Worm (Caenorhabditis elegans) whole organism, mixed stage, embryonic: ENCODE results near the gene C05C12.6.
"Not testable (repeated sequence)": the region's sequence is repeated elsewhere in the genome, so short reads cannot be mapped to it uniquely, and the experiment has no call there.

Experiments used
- bed-3 ChIP-seq: fragments of 200-800 bp; sonication (Bioruptor generic); optimal IDR thresholded peaks from 3 replicates; lab custom pipeline; 2018; ENCODE audit warnings: mild to moderate bottlenecking, missing genetic modification characterization, moderate library complexity, missing compliant biosample characterization
- blmp-1 ChIP-seq: fragments of 150-350 bp; optimal IDR thresholded peaks from 2 replicates; lab custom pipeline; 2014; ENCODE audit warnings: missing biosample characterization, missing genetic modification characterization
- ceh-39 ChIP-seq: fragments of 150-350 bp; optimal IDR thresholded peaks from 2 replicates; lab custom pipeline; 2014; ENCODE audit warnings: missing biosample characterization, missing genetic modification characterization
- ceh-83 ChIP-seq: fragments of 200-800 bp; sonication (Bioruptor generic); optimal IDR thresholded peaks from 2 replicates; lab custom pipeline; 2018; ENCODE audit warnings: mild to moderate bottlenecking, missing genetic modification characterization, missing compliant biosample characterization
- drap-1 ChIP-seq: fragments of 200-800 bp; sonication (Bioruptor generic); optimal IDR thresholded peaks from 3 replicates; lab custom pipeline; 2018; ENCODE audit warnings: mild to moderate bottlenecking, missing genetic modification characterization, missing compliant biosample characterization
- elt-3 ChIP-seq: fragments of 150-350 bp; optimal IDR thresholded peaks from 2 replicates; lab custom pipeline; 2014; ENCODE audit warnings: missing biosample characterization, missing genetic modification characterization
- flh-1 ChIP-seq: fragments of 200-800 bp; sonication (Bioruptor generic); optimal IDR thresholded peaks from 2 replicates; lab custom pipeline; 2018; ENCODE audit warnings: mild to moderate bottlenecking, missing genetic modification characterization, moderate library complexity, missing compliant biosample characterization
- ham-2 ChIP-seq: fragments of 200-800 bp; sonication (Bioruptor generic); optimal IDR thresholded peaks from 2 replicates; lab custom pipeline; 2018; ENCODE audit warnings: mild to moderate bottlenecking, missing genetic modification characterization, missing compliant biosample characterization
- hlh-1 ChIP-seq: fragments of 150-350 bp; optimal IDR thresholded peaks from 2 replicates; lab custom pipeline; 2014; ENCODE audit warnings: missing biosample characterization, missing genetic modification reagents, missing genetic modification characterization
- lin-13 ChIP-seq: fragments of 150-350 bp; optimal IDR thresholded peaks from 2 replicates; lab custom pipeline; 2014; ENCODE audit warnings: missing biosample characterization, missing genetic modification characterization
- lin-32 ChIP-seq: fragments of 200-800 bp; sonication (Bioruptor generic); optimal IDR thresholded peaks from 2 replicates; lab custom pipeline; 2018; ENCODE audit warnings: mild to moderate bottlenecking, missing genetic modification characterization, missing compliant biosample characterization
- lsy-2 ChIP-seq: fragments of 150-350 bp; optimal IDR thresholded peaks from 2 replicates; lab custom pipeline; 2014; ENCODE audit warnings: missing biosample characterization, missing genetic modification characterization
- mab-5 ChIP-seq: fragments of 150-350 bp; optimal IDR thresholded peaks from 2 replicates; lab custom pipeline; 2014; ENCODE audit warnings: missing biosample characterization, missing genetic modification characterization
- mep-1 ChIP-seq: fragments of 150-350 bp; optimal IDR thresholded peaks from 2 replicates; lab custom pipeline; 2017; ENCODE audit warnings: missing biosample characterization, missing genetic modification reagents, missing genetic modification characterization, inconsistent platforms
- mls-2 ChIP-seq: sonication (generic microtip); optimal IDR thresholded peaks from 2 replicates; lab custom pipeline; 2016; ENCODE audit warnings: mild to moderate bottlenecking, missing genetic modification characterization, moderate library complexity, missing compliant biosample characterization
- nhr-12 ChIP-seq: fragments of 150-350 bp; optimal IDR thresholded peaks from 2 replicates; lab custom pipeline; 2014; ENCODE audit warnings: missing biosample characterization, missing genetic modification characterization
- nhr-237 ChIP-seq: fragments of 150-350 bp; optimal IDR thresholded peaks from 2 replicates; lab custom pipeline; 2014; ENCODE audit warnings: missing biosample characterization, missing genetic modification characterization
- nhr-28 ChIP-seq: fragments of 150-350 bp; optimal IDR thresholded peaks from 2 replicates; lab custom pipeline; 2014; ENCODE audit warnings: missing biosample characterization, missing genetic modification characterization
- nhr-76 ChIP-seq: sonication (generic microtip); optimal IDR thresholded peaks from 2 replicates; lab custom pipeline; 2017; ENCODE audit warnings: missing biosample characterization, missing genetic modification characterization
- pha-4 ChIP-seq: fragments of 150-350 bp; optimal IDR thresholded peaks from 2 replicates; lab custom pipeline; 2018; ENCODE audit warnings: missing biosample characterization, missing genetic modification reagents, missing genetic modification characterization
- sem-2 ChIP-seq: fragments of 200-800 bp; sonication (Bioruptor generic); optimal IDR thresholded peaks from 2 replicates; lab custom pipeline; 2018; ENCODE audit warnings: mild to moderate bottlenecking, missing genetic modification characterization, missing compliant biosample characterization
- snpc-4 ChIP-seq: fragments of 150-350 bp; optimal IDR thresholded peaks from 2 replicates; lab custom pipeline; 2014; ENCODE audit warnings: missing biosample characterization, missing genetic modification characterization
- sptf-1 ChIP-seq: sonication (generic microtip); optimal IDR thresholded peaks from 2 replicates; lab custom pipeline; 2017; ENCODE audit warnings: mild to moderate bottlenecking, missing genetic modification characterization, moderate library complexity, missing compliant biosample characterization
- tbx-8 ChIP-seq: fragments of 200-800 bp; sonication (Bioruptor generic); optimal IDR thresholded peaks from 2 replicates; lab custom pipeline; 2018; ENCODE audit warnings: mild to moderate bottlenecking, missing genetic modification characterization, moderate library complexity, missing compliant biosample characterization
- unc-120 ChIP-seq: sonication (generic microtip); optimal IDR thresholded peaks from 2 replicates; lab custom pipeline; 2017; ENCODE audit warnings: missing genetic modification characterization, missing compliant biosample characterization; ENCODE audit not compliant: poor library complexity, severe bottlenecking
- unc-62 ChIP-seq: fragments of 150-350 bp; optimal IDR thresholded peaks from 2 replicates; lab custom pipeline; 2014; ENCODE audit warnings: missing biosample characterization, missing genetic modification reagents, missing genetic modification characterization
- zip-8 ChIP-seq: fragments of 150-350 bp; optimal IDR thresholded peaks from 2 replicates; lab custom pipeline; 2014; ENCODE audit warnings: missing biosample characterization, missing genetic modification characterization
- ztf-11 ChIP-seq: fragments of 150-350 bp; optimal IDR thresholded peaks from 2 replicates; lab custom pipeline; 2014; ENCODE audit warnings: missing biosample characterization, missing genetic modification characterization

Gene C05C12.6

DNA sequence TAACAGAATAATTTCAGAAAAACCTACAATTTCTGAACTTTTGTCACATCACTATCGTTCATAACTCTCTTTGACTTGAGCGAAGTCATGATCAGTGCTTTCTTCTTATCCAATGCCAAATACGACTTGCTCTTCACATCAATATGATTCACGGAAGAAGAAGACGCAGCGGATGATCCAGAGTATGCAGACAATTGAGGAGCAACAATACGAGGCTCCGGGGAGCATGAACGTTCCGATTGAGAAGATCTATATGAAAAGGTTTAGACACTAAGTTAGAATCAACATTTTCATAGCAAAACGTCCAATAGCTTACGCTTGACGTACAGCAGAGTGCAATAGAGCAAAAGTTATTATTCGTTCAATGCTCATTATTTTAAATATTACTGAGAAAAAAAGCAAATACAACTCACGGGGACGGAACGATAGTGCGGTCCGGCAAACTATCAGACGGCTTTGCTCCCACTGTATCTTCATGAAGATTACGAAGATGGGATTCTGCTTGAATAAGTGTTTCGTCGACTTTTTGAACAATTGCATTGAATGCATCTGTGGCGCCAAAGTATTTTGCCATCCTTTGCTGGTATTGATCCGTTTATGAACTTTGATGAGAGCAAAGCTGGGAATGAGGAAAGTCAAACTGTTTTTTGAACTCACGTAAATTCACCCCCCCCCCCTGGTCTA is 19.4 kb upstream of the C05C12.6 start, which contains the start of gene C05C12.5:
Gene C05C12.5 (minus strand): TSS at position 642 of the 684 bp plus-strand sequence.
- TF ChIP-seq nhr-12 (tag; lab: Kevin White, UChicago) (no peak), sem-2 (no peak), nhr-76 (tag; lab: Kevin White, UChicago) (no peak), hlh-1 (tag; lab: Kevin White, UChicago) (no peak), unc-120 (tag; lab: Kevin White, UChicago) (no peak), pha-4 (no peak), sptf-1 (tag; lab: Kevin White, UChicago) (no peak), mls-2 (tag; lab: Kevin White, UChicago) (no peak), lin-32 (GFP tag; lab: Kevin White, UChicago) (no peak), ztf-11 (tag; lab: Kevin White, UChicago) (no peak), lin-13 (tag; lab: Kevin White, UChicago) (no peak), mep-1 (tag; lab: Kevin White, UChicago) (no peak), nhr-28 (tag; lab: Kevin White, UChicago) (no peak), unc-62 (GFP tag; lab: Kevin White, UChicago) (no peak), lsy-2 (tag; lab: Kevin White, UChicago) (no peak)
- TF ChIP-seq, all 35 proteins: peak for 0

ce11 chrIV:11259485-11259972 is 18.3 kb upstream of the C05C12.6 start, which contains the start of gene gtl-1:
Gene gtl-1, minus strand, starts transcription at chrIV:11259535.
- no peak for TF ChIP-seq ham-2 (GFP tag; lab: Kevin White, UChicago)
- TF ChIP-seq sem-2 = no peak
- no peak for TF ChIP-seq ceh-83 (GFP tag; lab: Kevin White, UChicago)
- TF ChIP-seq pha-4 = no peak
- no peak for TF ChIP-seq snpc-4

- TF ChIP-seq unc-62 (GFP tag; lab: Kevin White, UChicago) (no peak), nhr-237 (tag; lab: Kevin White, UChicago) (no peak), ceh-83 (GFP tag; lab: Kevin White, UChicago) (no peak), mab-5 (no peak), nhr-76 (tag; lab: Kevin White, UChicago) (no peak), mep-1 (tag; lab: Kevin White, UChicago) (no peak), snpc-4 (no peak), lin-32 (GFP tag; lab: Kevin White, UChicago) (no peak)
Observed at ce11 chrIV:11257476-11257875, 16.2 kb upstream of the C05C12.6 start.

DNA sequence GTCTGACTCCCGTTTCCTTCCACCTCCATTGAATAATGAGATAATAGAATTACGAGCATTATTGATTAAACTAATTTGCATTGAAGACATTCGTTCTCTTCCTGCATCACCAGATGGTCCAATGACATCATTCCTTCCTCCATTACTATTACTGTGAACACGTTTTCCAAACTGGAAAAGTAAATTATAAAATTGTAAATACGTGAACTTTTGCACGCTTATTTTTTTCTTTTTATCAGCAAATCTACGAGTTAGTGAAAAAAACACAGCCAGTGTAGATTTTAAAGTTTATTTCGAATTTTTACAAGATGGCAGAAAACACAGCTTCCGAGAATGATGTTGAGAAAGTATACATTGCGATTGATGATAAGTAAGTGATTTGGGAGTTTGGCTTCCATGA is 12.4 kb upstream of the C05C12.6 start, which contains the start of gene C05C12.1:
Gene C05C12.1 (plus strand): TSS at position 301 of the 400 bp plus-strand sequence.
- TF ChIP-seq lsy-2 (tag; lab: Kevin White, UChicago); mab-5; drap-1 (GFP tag; lab: Kevin White, UChicago): not testable (repeated sequence)

DNA sequence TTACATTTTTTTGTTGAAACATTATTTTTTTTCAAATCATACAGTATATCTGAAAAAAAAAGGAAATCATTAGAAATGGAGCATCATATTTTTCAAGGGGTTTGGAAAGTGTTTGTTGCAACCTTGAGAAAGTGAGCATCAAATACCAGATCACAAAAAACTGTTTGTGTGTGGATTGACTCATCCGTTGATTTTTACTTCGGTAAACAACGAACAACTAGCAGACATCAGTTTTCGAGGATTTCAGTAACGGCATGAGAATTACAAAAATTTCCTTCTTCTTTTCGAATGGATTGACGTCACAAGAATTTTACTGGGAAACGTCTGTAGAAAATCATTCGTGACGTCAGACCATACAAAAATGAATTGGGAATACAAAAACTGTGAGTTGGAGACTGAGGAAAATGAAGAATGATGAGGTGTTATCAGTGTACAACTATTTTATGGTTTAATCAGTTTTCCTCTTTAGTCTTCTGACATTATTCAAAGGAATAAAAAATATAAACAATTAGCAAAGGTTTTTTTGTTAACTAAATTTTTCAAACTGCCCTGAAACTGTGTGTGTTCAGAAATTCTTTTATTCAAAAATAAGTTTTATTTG is 6.9 kb upstream of the C05C12.6 start, which contains the start of gene C05C12.4:
Gene C05C12.4 (minus strand): TSS at position 51 of the 601 bp plus-strand sequence.
- TF ChIP-seq mab-5 = no peak
- no peak for TF ChIP-seq mep-1 (tag; lab: Kevin White, UChicago)
- TF ChIP-seq drap-1 (GFP tag; lab: Kevin White, UChicago) = no peak
- TF ChIP-seq zip-8 (tag; lab: Kevin White, UChicago) = no peak
- no peak for TF ChIP-seq blmp-1 (tag; lab: Kevin White, UChicago)
- TF ChIP-seq elt-3 (tag; lab: Kevin White, UChicago) = no peak
- TF ChIP-seq flh-1 (GFP tag; lab: Kevin White, UChicago) = no peak
- TF ChIP-seq lsy-2 (tag; lab: Kevin White, UChicago) = no peak
- TF ChIP-seq ceh-83 (GFP tag; lab: Kevin White, UChicago) = no peak
- TF ChIP-seq tbx-8 (GFP tag; lab: Kevin White, UChicago) = no peak
- no peak for TF ChIP-seq lin-13 (tag; lab: Kevin White, UChicago)
- no peak for TF ChIP-seq ztf-11 (tag; lab: Kevin White, UChicago)
- TF ChIP-seq unc-62 (GFP tag; lab: Kevin White, UChicago) = no peak
- TF ChIP-seq unc-120 (tag; lab: Kevin White, UChicago) = no peak
- no peak for TF ChIP-seq snpc-4
- TF ChIP-seq nhr-237 (tag; lab: Kevin White, UChicago) = no peak
- TF ChIP-seq ceh-39 (tag; lab: Kevin White, UChicago) = no peak
- no peak for TF ChIP-seq bed-3 (GFP tag; lab: Kevin White, UChicago)
